Worm (Caenorhabditis elegans) whole organism, L1 larva: ENCODE results near the gene C04G6.2.

Experiments
- C34B4.2 ChIP-seq: sonication (generic microtip); optimal IDR thresholded peaks from 2 replicates; lab custom pipeline; 2017; ENCODE audit warnings: mild to moderate bottlenecking, missing genetic modification characterization, missing compliant biosample characterization
- F16B12.6 ChIP-seq: fragments of 150-350 bp; optimal IDR thresholded peaks from 2 replicates; lab custom pipeline; 2014; ENCODE audit warnings: missing biosample characterization, missing genetic modification characterization
- aha-1 ChIP-seq: fragments of 150-350 bp; optimal IDR thresholded peaks from 2 replicates; lab custom pipeline; 2014; ENCODE audit warnings: missing biosample characterization, missing genetic modification characterization
- aly-2 ChIP-seq: fragments of 150-350 bp; optimal IDR thresholded peaks from 2 replicates; lab custom pipeline; 2014; ENCODE audit warnings: missing biosample characterization, missing genetic modification characterization
- ama-1 ChIP-seq: fragments of 150-350 bp; optimal IDR thresholded peaks from 2 replicates; lab custom pipeline; 2014
- blmp-1 ChIP-seq: fragments of 150-350 bp; optimal IDR thresholded peaks from 2 replicates; lab custom pipeline; 2014; ENCODE audit warnings: missing biosample characterization, missing genetic modification characterization
- ceh-82 ChIP-seq, 3 experiments: fragments of 150-350 bp in 1 of 3; sonication (generic microtip) in 2 of 3; optimal IDR thresholded peaks; 2 replicates each; lab custom pipeline; 2014 to 2017; ENCODE audit warnings: missing biosample characterization in 3 of 3, missing genetic modification characterization in 3 of 3
- efl-1 ChIP-seq, 4 experiments: fragments of 150-350 bp; optimal IDR thresholded peaks in 3 of 4; peaks in 1 of 4; 1 replicate in 1 of 4; 2 replicates in 3 of 4; lab custom pipeline; 2014; ENCODE audit warnings: missing biosample characterization in 2 of 4, missing genetic modification characterization in 2 of 4, missing genetic modification reagents in 2 of 4
- efl-3 ChIP-seq: fragments of 200-800 bp; sonication (Bioruptor generic); optimal IDR thresholded peaks from 2 replicates; lab custom pipeline; 2018; ENCODE audit warnings: mild to moderate bottlenecking, missing genetic modification characterization, missing compliant biosample characterization
- elt-2 ChIP-seq: sonication (generic microtip); optimal IDR thresholded peaks from 2 replicates; lab custom pipeline; 2016; ENCODE audit warnings: missing genetic modification characterization, mild to moderate bottlenecking, inconsistent platforms, missing compliant biosample characterization, missing genetic modification reagents
- elt-3 ChIP-seq, 6 experiments: fragments of 150-350 bp in 1 of 6; sonication (generic microtip); optimal IDR thresholded peaks; 2 replicates each; lab custom pipeline; 2017 to 2018; ENCODE audit warnings: missing biosample characterization in 6 of 6, missing genetic modification characterization in 6 of 6, inconsistent platforms in 1 of 6
- grh-1 ChIP-seq: fragments of 200-800 bp; sonication (Bioruptor generic); IDR thresholded peaks from 2 replicates; pipeline ENCODE4 v1.3.6; 2022; ENCODE audit warnings: missing genetic modification reagents, missing genetic modification characterization, missing compliant biosample characterization
- hlh-4 ChIP-seq: sonication (generic microtip); optimal IDR thresholded peaks from 2 replicates; lab custom pipeline; 2016; ENCODE audit warnings: mild to moderate bottlenecking, missing genetic modification characterization, missing compliant biosample characterization
- isw-1 ChIP-seq: fragments of 200-800 bp; sonication (Bioruptor generic); IDR thresholded peaks from 2 replicates; pipeline ENCODE4 v1.3.6; 2022; ENCODE audit warnings: missing genetic modification characterization, missing compliant biosample characterization
- jun-1 ChIP-seq: fragments of 150-350 bp; optimal IDR thresholded peaks from 2 replicates; lab custom pipeline; 2014; ENCODE audit warnings: missing biosample characterization, missing genetic modification reagents, missing genetic modification characterization
- lin-15B ChIP-seq: fragments of 150-350 bp; sonication (generic microtip); optimal IDR thresholded peaks from 3 replicates; lab custom pipeline; 2014; ENCODE audit warnings: missing biosample characterization, missing genetic modification characterization
- lin-35 ChIP-seq, 2 experiments: fragments of 150-350 bp; optimal IDR thresholded peaks; 2 replicates each; lab custom pipeline; 2014; ENCODE audit warnings: missing biosample characterization in 2 of 2, missing genetic modification characterization in 2 of 2, missing genetic modification reagents in 2 of 2
- lin-39 ChIP-seq: fragments of 150-350 bp; optimal IDR thresholded peaks from 2 replicates; lab custom pipeline; 2014; ENCODE audit warnings: missing biosample characterization, missing genetic modification reagents, missing genetic modification characterization
- lir-3 ChIP-seq: sonication (generic microtip); optimal IDR thresholded peaks from 2 replicates; lab custom pipeline; 2016; ENCODE audit warnings: mild to moderate bottlenecking, missing genetic modification characterization, moderate library complexity, missing compliant biosample characterization; ENCODE audit not compliant: poor library complexity
- lsy-2 ChIP-seq, 2 experiments: fragments of 150-350 bp; optimal IDR thresholded peaks; 2 replicates each; lab custom pipeline; 2014; ENCODE audit warnings: missing biosample characterization in 2 of 2, missing genetic modification characterization in 2 of 2
- mef-2 ChIP-seq: fragments of 150-350 bp; optimal IDR thresholded peaks from 2 replicates; lab custom pipeline; 2014; ENCODE audit warnings: missing biosample characterization, missing genetic modification characterization
- nhr-19 ChIP-seq: fragments of 200-800 bp; sonication (Bioruptor generic); conservative IDR thresholded peaks from 2 replicates; pipeline ENCODE4 v1.3.6; 2022; ENCODE audit warnings: missing genetic modification characterization, missing compliant biosample characterization
- nhr-20 ChIP-seq: sonication (generic microtip); optimal IDR thresholded peaks from 2 replicates; lab custom pipeline; 2016; ENCODE audit warnings: mild to moderate bottlenecking, missing genetic modification characterization, missing compliant biosample characterization
- nhr-71 ChIP-seq: sonication (generic microtip); optimal IDR thresholded peaks from 2 replicates; lab custom pipeline; 2016; ENCODE audit warnings: mild to moderate bottlenecking, missing genetic modification characterization, moderate library complexity, missing compliant biosample characterization
- nhr-77 ChIP-seq: fragments of 150-350 bp; optimal IDR thresholded peaks from 2 replicates; lab custom pipeline; 2014; ENCODE audit warnings: missing biosample characterization, missing genetic modification characterization
- nhr-85 ChIP-seq: sonication (generic microtip); peaks from one replicate; lab custom pipeline; 2016; ENCODE audit warnings: missing genetic modification characterization, inconsistent platforms, missing compliant biosample characterization
- pax-3 ChIP-seq: fragments of 200-800 bp; sonication (Bioruptor generic); optimal IDR thresholded peaks from 2 replicates; lab custom pipeline; 2018; ENCODE audit warnings: mild to moderate bottlenecking, missing genetic modification characterization, moderate library complexity, missing compliant biosample characterization
- pqm-1 ChIP-seq: sonication (generic microtip); optimal IDR thresholded peaks from 3 replicates; lab custom pipeline; 2017; ENCODE audit warnings: missing biosample characterization, missing genetic modification characterization
- skn-1 ChIP-seq: fragments of 150-350 bp; optimal IDR thresholded peaks from 2 replicates; lab custom pipeline; 2014; ENCODE audit warnings: missing biosample characterization, missing genetic modification characterization
- snu-23 ChIP-seq: sonication (generic microtip); optimal IDR thresholded peaks from 2 replicates; lab custom pipeline; 2016; ENCODE audit warnings: missing genetic modification characterization, missing compliant biosample characterization
- sox-4 ChIP-seq: sonication (generic microtip); optimal IDR thresholded peaks from 2 replicates; lab custom pipeline; 2016; ENCODE audit warnings: missing genetic modification characterization, missing compliant biosample characterization
- swsn-7 ChIP-seq: sonication (generic microtip); optimal IDR thresholded peaks from 2 replicates; lab custom pipeline; 2016; ENCODE audit warnings: missing genetic modification characterization, missing compliant biosample characterization
- tbx-2 ChIP-seq: sonication (generic microtip); optimal IDR thresholded peaks from 2 replicates; lab custom pipeline; 2016; ENCODE audit warnings: missing genetic modification characterization, missing compliant biosample characterization
- unc-30 ChIP-seq: sonication (generic microtip); optimal IDR thresholded peaks from 2 replicates; lab custom pipeline; 2017; ENCODE audit warnings: missing biosample characterization, missing genetic modification characterization
- unc-86 ChIP-seq: sonication (generic microtip); optimal IDR thresholded peaks from 2 replicates; lab custom pipeline; 2016; ENCODE audit warnings: missing genetic modification characterization, missing compliant biosample characterization
- vab-15 ChIP-seq: sonication (generic microtip); optimal IDR thresholded peaks from 2 replicates; lab custom pipeline; 2017; ENCODE audit warnings: missing genotype, mild to moderate bottlenecking, missing genetic modification characterization, missing compliant biosample characterization
- zag-1 ChIP-seq: fragments of 150-350 bp; optimal IDR thresholded peaks from 2 replicates; lab custom pipeline; 2014; ENCODE audit warnings: missing biosample characterization, missing genetic modification characterization
- zip-4 ChIP-seq: fragments of 200-800 bp; sonication (Bioruptor generic); optimal IDR thresholded peaks from 2 replicates; lab custom pipeline; 2018; ENCODE audit warnings: mild to moderate bottlenecking, missing genetic modification characterization, moderate library complexity, missing compliant biosample characterization
- ztf-11 ChIP-seq, 2 experiments: sonication (generic microtip); optimal IDR thresholded peaks; 2 replicates each; lab custom pipeline; 2016 to 2017; ENCODE audit warnings: missing genetic modification characterization in 2 of 2, missing biosample characterization in 1 of 2, missing compliant biosample characterization in 1 of 2
- ztf-4 ChIP-seq: fragments of 150-350 bp; optimal IDR thresholded peaks from 2 replicates; lab custom pipeline; 2014; ENCODE audit warnings: missing biosample characterization, missing genetic modification characterization

Gene C04G6.2

ce11 chrII:5083341-5083740, 9.7 kb upstream of the C04G6.2 start, which contains the start of gene C04G6.4:
TSS of gene C04G6.4 (minus strand) at chrII:5083441.
- no peak for TF ChIP-seq elt-3 (tag; optimal IDR thresholded peaks at IDR 0.05; lab: Kevin White, UChicago)
- TF ChIP-seq isw-1 (GFP tag; lab: Robert Waterston, UW) = no peak
- TF ChIP-seq ztf-11 (tag; optimal IDR thresholded peaks at IDR 0.05; lab: Kevin White, UChicago) = no peak
- TF ChIP-seq nhr-19 (GFP tag; lab: Robert Waterston, UW) = no peak
- TF ChIP-seq swsn-7 = no peak
- TF ChIP-seq jun-1 (tag; lab: Kevin White, UChicago) = no peak
- no peak for TF ChIP-seq blmp-1 (tag; lab: Kevin White, UChicago)
- no peak for TF ChIP-seq nhr-85 (tag; lab: Kevin White, UChicago)

ce11 chrII:5084225-5084624, 8.8 kb upstream of the C04G6.2 start:
- TF ChIP-seq efl-1 (optimal IDR thresholded peaks at IDR 0.05; lab: Kevin White, UChicago) = no peak
- TF ChIP-seq efl-1 (GFP tag; optimal IDR thresholded peaks at IDR 0.05 in 1 of 2; lab: Kevin White, UChicago) = peak in 1 of 2 experiments; percentile 24
- TF ChIP-seq ztf-4 (tag; lab: Kevin White, UChicago) = no peak
- TF ChIP-seq skn-1 = no peak
- no peak for TF ChIP-seq vab-15 (tag; lab: Kevin White, UChicago)
- no peak for TF ChIP-seq mef-2 (tag; lab: Kevin White, UChicago)
- TF ChIP-seq nhr-19 (GFP tag; lab: Robert Waterston, UW) = no peak
- peak; percentile 52 for TF ChIP-seq elt-2 (tag; lab: Kevin White, UChicago)
- TF ChIP-seq tbx-2 (tag; lab: Kevin White, UChicago) = no peak

ce11 chrII:5085450-5085849, 7.6 kb upstream of the C04G6.2 start, which contains the start of gene txt-9:
TSS of gene txt-9 (plus strand) at chrII:5085785.
- no peak for TF ChIP-seq lir-3 (tag; lab: Kevin White, UChicago)
- peak in 1 of 2 experiments; percentile 13 for TF ChIP-seq lin-35 (GFP tag; optimal IDR thresholded peaks at IDR 0.05; lab: Kevin White, UChicago)
- peak; percentile 62 for TF ChIP-seq elt-2 (tag; lab: Kevin White, UChicago)
- no peak for TF ChIP-seq skn-1
- no peak for TF ChIP-seq lin-15B (tag; lab: Kevin White, UChicago)
- TF ChIP-seq sox-4 = no peak
- TF ChIP-seq efl-1 (optimal IDR thresholded peaks at IDR 0.05; lab: Kevin White, UChicago) = no peak
- TF ChIP-seq efl-1 (GFP tag; optimal IDR thresholded peaks at IDR 0.05 in 1 of 2; lab: Kevin White, UChicago) = no peak
- no peak for TF ChIP-seq aha-1 (tag; lab: Kevin White, UChicago)
- TF ChIP-seq pqm-1 (tag; lab: Kevin White, UChicago) = no peak
- TF ChIP-seq grh-1 (GFP tag; lab: Robert Waterston, UW) = no peak
- TF ChIP-seq unc-30 (tag; lab: Kevin White, UChicago) = no peak

ce11 chrII:5086143-5086542, 6.9 kb upstream of the C04G6.2 start:
- TF ChIP-seq ztf-11 (tag; optimal IDR thresholded peaks at IDR 0.05; lab: Kevin White, UChicago) (no peak), unc-30 (tag; lab: Kevin White, UChicago) (no peak), lir-3 (tag; lab: Kevin White, UChicago) (no peak), lin-15B (tag; lab: Kevin White, UChicago) (no peak), elt-2 (tag; lab: Kevin White, UChicago) (peak; percentile 91)

- no peak for TF ChIP-seq aly-2 (tag; lab: Kevin White, UChicago)
- no peak for TF ChIP-seq nhr-20 (tag; lab: Kevin White, UChicago)
- TF ChIP-seq hlh-4 (tag; lab: Kevin White, UChicago) = no peak
- TF ChIP-seq mef-2 (tag; lab: Kevin White, UChicago) = no peak
- no peak for TF ChIP-seq ama-1 (lab: Kevin White, UChicago)
Measured at ce11 chrII:5091640-5092243, 1.3 kb upstream of the C04G6.2 start, which contains the start of gene pld-1. TSS of gene pld-1 (minus strand) at chrII:5091690.

ce11 chrII:5093945-5094344, 914 bp downstream of the C04G6.2 start, which contains the start of gene C04G6.13:
TSS of gene C04G6.13 (plus strand) at chrII:5094245.
- TF ChIP-seq lin-39 (tag; lab: Kevin White, UChicago) (no peak), ceh-82 (tag; optimal IDR thresholded peaks at IDR 0.05; lab: Kevin White, UChicago) (no peak), nhr-77 (no peak), lsy-2 (tag; optimal IDR thresholded peaks at IDR 0.05; lab: Kevin White, UChicago) (no peak), snu-23 (no peak), grh-1 (GFP tag; lab: Robert Waterston, UW) (no peak), unc-86 (tag; lab: Kevin White, UChicago) (no peak), sox-4 (no peak), tbx-2 (tag; lab: Kevin White, UChicago) (no peak), jun-1 (tag; lab: Kevin White, UChicago) (no peak), zag-1 (tag; lab: Kevin White, UChicago) (no peak), C34B4.2 (tag; lab: Kevin White, UChicago) (no peak), zip-4 (GFP tag; lab: Kevin White, UChicago) (no peak), F16B12.6 (tag; lab: Kevin White, UChicago) (no peak), efl-3 (GFP tag; lab: Kevin White, UChicago) (no peak), pax-3 (tag; lab: Kevin White, UChicago) (no peak), nhr-71 (tag; lab: Kevin White, UChicago) (no peak), blmp-1 (tag; lab: Kevin White, UChicago) (no peak)
